Worm (Caenorhabditis elegans): ENCODE results near the gene alr-1.

DNA sequence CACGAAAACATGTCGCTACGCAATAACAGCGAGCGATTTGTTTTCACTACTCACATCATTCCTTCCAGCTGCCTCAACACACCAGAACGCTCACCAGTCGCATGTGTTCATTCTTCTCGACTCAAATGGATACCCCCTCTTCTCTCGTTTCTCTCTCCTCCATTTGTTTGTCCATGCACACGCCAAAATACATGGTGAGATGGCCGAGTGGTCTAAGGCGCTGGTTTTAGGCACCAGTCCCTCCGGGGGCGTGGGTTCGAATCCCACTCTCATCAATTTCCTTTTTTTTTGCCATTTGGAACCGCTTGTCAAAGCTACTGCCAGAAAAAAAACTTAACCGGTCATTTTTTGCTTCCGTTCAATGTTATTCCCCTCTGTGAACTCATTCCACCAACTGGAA is 29.9 kb downstream of the alr-1 start:
- no peak for TF ChIP-seq ztf-11 (tag; optimal IDR thresholded peaks at IDR 0.05)
- peak; percentile 79 for TF ChIP-seq crh-2 (tag; optimal IDR thresholded peaks at IDR 0.05)

Measured in whole organism, L2 larva.